Worm (Caenorhabditis elegans) whole organism, L4/young adult: ENCODE data around the gene hcp-2.

Experiments
- dao-5 ChIP-seq: sonication (generic microtip); optimal IDR thresholded peaks from 2 replicates; lab custom pipeline; 2016; ENCODE audit warnings: missing genotype, missing genetic modification characterization, moderate library complexity, missing compliant biosample characterization
- him-1 ChIP-seq: sonication (generic microtip); optimal IDR thresholded peaks from 2 replicates; lab custom pipeline; 2016; ENCODE audit warnings: missing genotype, missing genetic modification reagents, missing genetic modification characterization, missing compliant biosample characterization

ce11 chrV:9630542-9630941, 15.1 kb upstream of the hcp-2 start:
- TF ChIP-seq dao-5 (tag; lab: Kevin White, UChicago), result no peak
- no peak for TF ChIP-seq him-1 (tag; lab: Kevin White, UChicago)
